Fruit fly (Drosophila melanogaster) whole organism, embryonic: ENCODE data around the gene CG32259.

Experiments used
- CG16779 ChIP-seq: fragments of 200-800 bp; sonication (Bioruptor generic); IDR thresholded peaks from 2 replicates; pipeline ENCODE4 v1.3.6; 2022; ENCODE audit warnings: missing biosample characterization, missing genetic modification characterization
- CG2116 ChIP-seq: fragments of 200-800 bp; sonication (Bioruptor generic); optimal IDR thresholded peaks from 3 replicates; lab custom pipeline; 2018; ENCODE audit warnings: missing biosample characterization, mild to moderate bottlenecking, missing genetic modification characterization
- mld ChIP-seq: fragments of 200-800 bp; sonication (Bioruptor generic); IDR thresholded peaks from 3 replicates; pipeline ENCODE4 v1.3.6; 2022; ENCODE audit warnings: missing biosample characterization, missing genetic modification characterization; ENCODE audit not compliant: partially characterized antibody
- row ChIP-seq: fragments of 200-800 bp; sonication (Bioruptor generic); IDR thresholded peaks from 3 replicates; pipeline ENCODE4 v1.3.6; 2022; ENCODE audit warnings: missing biosample characterization, missing genetic modification characterization

- TF ChIP-seq CG2116, result no peak
- TF ChIP-seq mld (GFP tag; lab: Robert Waterston, UW), result no peak
- TF ChIP-seq CG16779, result no peak
- TF ChIP-seq row, result no peak
Measured at dm6 chr3L:4099194-4099593, 30.0 kb downstream of the CG32259 start.
